Worm (Caenorhabditis elegans) whole organism, L1 larva: ENCODE results near the gene col-106.

Source experiments
- ama-1 ChIP-seq: fragments of 150-350 bp; optimal IDR thresholded peaks from 2 replicates; lab custom pipeline; 2014
- dpl-1 ChIP-seq, 3 experiments: fragments of 150-350 bp in 2 of 3; sonication (generic microtip) in 1 of 3; optimal IDR thresholded peaks; 2 replicates each; lab custom pipeline; 2014 to 2017; ENCODE audit warnings: missing biosample characterization in 3 of 3, missing genetic modification characterization in 3 of 3, missing genetic modification reagents in 3 of 3
- egl-27 ChIP-seq, 2 experiments: fragments of 150-350 bp in 1 of 2; sonication (generic microtip); optimal IDR thresholded peaks; 3 replicates each; lab custom pipeline; 2017 to 2018; ENCODE audit warnings: missing biosample characterization in 2 of 2, missing genetic modification characterization in 2 of 2, missing genetic modification reagents in 2 of 2
- elt-3 ChIP-seq, 6 experiments: fragments of 150-350 bp in 1 of 6; sonication (generic microtip); optimal IDR thresholded peaks; 2 replicates each; lab custom pipeline; 2017 to 2018; ENCODE audit warnings: missing biosample characterization in 6 of 6, missing genetic modification characterization in 6 of 6, inconsistent platforms in 1 of 6
- lin-15B ChIP-seq: fragments of 150-350 bp; sonication (generic microtip); optimal IDR thresholded peaks from 3 replicates; lab custom pipeline; 2014; ENCODE audit warnings: missing biosample characterization, missing genetic modification characterization
- mab-9 ChIP-seq: fragments of 200-800 bp; sonication (Bioruptor generic); IDR thresholded peaks from 2 replicates; pipeline ENCODE4 v1.3.6; 2022; ENCODE audit warnings: missing genetic modification reagents, missing genetic modification characterization, missing compliant biosample characterization
- nhr-28 ChIP-seq: fragments of 150-350 bp; optimal IDR thresholded peaks from 2 replicates; lab custom pipeline; 2014; ENCODE audit warnings: missing biosample characterization, missing genetic modification characterization
- snu-23 ChIP-seq: sonication (generic microtip); optimal IDR thresholded peaks from 2 replicates; lab custom pipeline; 2016; ENCODE audit warnings: missing genetic modification characterization, missing compliant biosample characterization
- unc-130 ChIP-seq: fragments of 150-350 bp; optimal IDR thresholded peaks from 2 replicates; lab custom pipeline; 2017; ENCODE audit warnings: missing biosample characterization, missing genetic modification characterization, inconsistent platforms
- unc-62 ChIP-seq: fragments of 150-350 bp; optimal IDR thresholded peaks from 2 replicates; lab custom pipeline; 2014; ENCODE audit warnings: missing biosample characterization, missing genetic modification reagents, missing genetic modification characterization
- ztf-11 ChIP-seq, 2 experiments: sonication (generic microtip); optimal IDR thresholded peaks; 2 replicates each; lab custom pipeline; 2016 to 2017; ENCODE audit warnings: missing genetic modification characterization in 2 of 2, missing biosample characterization in 1 of 2, missing compliant biosample characterization in 1 of 2

DNA sequence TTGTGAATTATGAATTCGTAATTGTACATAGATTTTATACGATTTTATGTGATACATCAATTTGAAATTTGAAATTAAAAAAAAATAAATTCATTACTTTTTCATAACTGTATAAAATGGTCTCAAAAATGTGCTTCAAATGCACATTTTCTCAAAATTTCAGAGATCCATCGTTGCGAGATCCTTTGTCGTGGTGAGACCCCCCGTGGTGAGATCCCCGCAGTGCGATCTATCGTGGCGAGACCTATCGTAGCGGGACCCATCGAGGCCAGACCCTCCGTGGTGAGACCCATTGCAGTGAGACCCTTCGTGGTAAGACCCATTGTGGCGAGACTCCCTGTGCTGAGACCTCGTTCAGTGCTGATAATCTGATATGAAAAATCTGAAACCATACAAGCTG lies 1.2 kb downstream of the col-106 start:
- TF ChIP-seq egl-27 (tag; optimal IDR thresholded peaks at IDR 0.05; lab: Kevin White, UChicago) = no peak
- TF ChIP-seq nhr-28 = no peak
- TF ChIP-seq mab-9 (GFP tag; lab: Robert Waterston, UW) = no peak
- no peak for TF ChIP-seq lin-15B (tag; lab: Kevin White, UChicago)
- TF ChIP-seq ama-1 (lab: Kevin White, UChicago) = no peak
- TF ChIP-seq unc-130 (tag; lab: Kevin White, UChicago) = no peak
- TF ChIP-seq snu-23 (GFP tag; lab: Kevin White, UChicago) = no peak
- no peak for TF ChIP-seq elt-3 (tag; optimal IDR thresholded peaks at IDR 0.05; lab: Kevin White, UChicago)
- TF ChIP-seq dpl-1 (GFP tag; optimal IDR thresholded peaks at IDR 0.05; lab: Kevin White, UChicago) = no peak
- TF ChIP-seq ztf-11 (tag; optimal IDR thresholded peaks at IDR 0.05; lab: Kevin White, UChicago) = no peak
- no peak for TF ChIP-seq unc-62 (GFP tag; lab: Kevin White, UChicago)
